Worm (Caenorhabditis elegans) whole organism, L1 larva: ENCODE results near the gene rpc-11.

Experiments used
- C04F5.9 ChIP-seq: sonication (generic microtip); optimal IDR thresholded peaks from 2 replicates; lab custom pipeline; 2016; ENCODE audit warnings: missing genetic modification characterization, missing compliant biosample characterization
- ceh-8 ChIP-seq: fragments of 200-800 bp; sonication (Bioruptor generic); optimal IDR thresholded peaks from 2 replicates; lab custom pipeline; 2018; ENCODE audit warnings: mild to moderate bottlenecking, missing genetic modification characterization, moderate library complexity, missing compliant biosample characterization
- ces-1 ChIP-seq: fragments of 150-350 bp; optimal IDR thresholded peaks from 2 replicates; lab custom pipeline; 2014; ENCODE audit warnings: missing biosample characterization, missing genetic modification reagents, missing genetic modification characterization
- egl-27 ChIP-seq, 2 experiments: fragments of 150-350 bp in 1 of 2; sonication (generic microtip); optimal IDR thresholded peaks; 3 replicates each; lab custom pipeline; 2017 to 2018; ENCODE audit warnings: missing biosample characterization in 2 of 2, missing genetic modification characterization in 2 of 2, missing genetic modification reagents in 2 of 2
- jun-1 ChIP-seq: fragments of 150-350 bp; optimal IDR thresholded peaks from 2 replicates; lab custom pipeline; 2014; ENCODE audit warnings: missing biosample characterization, missing genetic modification reagents, missing genetic modification characterization
- mdl-1 ChIP-seq, 2 experiments: fragments of 150-350 bp; optimal IDR thresholded peaks; 2 replicates each; lab custom pipeline; 2014 to 2017; ENCODE audit warnings: missing biosample characterization in 2 of 2, missing genetic modification characterization in 2 of 2, inconsistent platforms in 1 of 2
- nhr-237 ChIP-seq: fragments of 150-350 bp; optimal IDR thresholded peaks from 2 replicates; lab custom pipeline; 2014; ENCODE audit warnings: missing biosample characterization, missing genetic modification characterization
- nhr-77 ChIP-seq: fragments of 150-350 bp; optimal IDR thresholded peaks from 2 replicates; lab custom pipeline; 2014; ENCODE audit warnings: missing biosample characterization, missing genetic modification characterization
- sox-4 ChIP-seq: sonication (generic microtip); optimal IDR thresholded peaks from 2 replicates; lab custom pipeline; 2016; ENCODE audit warnings: missing genetic modification characterization, missing compliant biosample characterization
- swsn-7 ChIP-seq: sonication (generic microtip); optimal IDR thresholded peaks from 2 replicates; lab custom pipeline; 2016; ENCODE audit warnings: missing genetic modification characterization, missing compliant biosample characterization
- unc-62 ChIP-seq: fragments of 150-350 bp; optimal IDR thresholded peaks from 2 replicates; lab custom pipeline; 2014; ENCODE audit warnings: missing biosample characterization, missing genetic modification reagents, missing genetic modification characterization
- unc-86 ChIP-seq: sonication (generic microtip); optimal IDR thresholded peaks from 2 replicates; lab custom pipeline; 2016; ENCODE audit warnings: missing genetic modification characterization, missing compliant biosample characterization
- unc-98 ChIP-seq: fragments of 200-800 bp; sonication (Bioruptor generic); IDR thresholded peaks from 2 replicates; pipeline ENCODE4 v1.3.6; 2022; ENCODE audit warnings: missing genetic modification characterization, missing compliant biosample characterization
- ztf-4 ChIP-seq: fragments of 150-350 bp; optimal IDR thresholded peaks from 2 replicates; lab custom pipeline; 2014; ENCODE audit warnings: missing biosample characterization, missing genetic modification characterization

DNA sequence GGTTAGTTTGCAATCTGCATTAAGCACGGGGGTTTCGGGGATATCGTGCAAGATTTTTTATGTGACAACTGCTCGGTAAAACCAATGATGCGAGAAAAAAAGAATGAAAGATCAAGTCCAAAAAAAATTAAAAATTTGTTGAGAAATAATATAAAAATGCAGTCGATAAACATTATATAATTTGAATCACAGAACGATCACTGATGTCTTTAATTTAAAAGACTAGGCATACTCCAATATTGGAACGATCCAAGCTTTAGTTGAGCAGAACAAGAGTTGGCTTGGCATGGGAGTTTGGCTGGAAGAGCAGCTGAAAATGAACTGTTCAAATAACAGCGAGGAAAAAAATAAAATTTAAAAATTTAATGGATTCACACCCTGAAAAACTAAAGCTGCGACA lies 17.4 kb upstream of the rpc-11 start, which contains the start of gene clec-171:
- TF ChIP-seq ces-1 (GFP tag; lab: Kevin White, UChicago): no peak
- TF ChIP-seq ceh-8 (GFP tag; lab: Kevin White, UChicago): no peak
- TF ChIP-seq nhr-237 (tag; lab: Kevin White, UChicago): no peak
- no peak for TF ChIP-seq ztf-4 (tag; lab: Kevin White, UChicago)
- no peak for TF ChIP-seq nhr-77
- no peak for TF ChIP-seq C04F5.9 (tag; lab: Kevin White, UChicago)
- no peak for TF ChIP-seq unc-98 (GFP tag; lab: Robert Waterston, UW)
- TF ChIP-seq egl-27 (tag; optimal IDR thresholded peaks at IDR 0.05; lab: Kevin White, UChicago): no peak
- no peak for TF ChIP-seq unc-86 (tag; lab: Kevin White, UChicago)
- TF ChIP-seq unc-62 (GFP tag; lab: Kevin White, UChicago): no peak
- no peak for TF ChIP-seq jun-1
- no peak for TF ChIP-seq swsn-7 (tag; lab: Kevin White, UChicago)
- no peak for TF ChIP-seq sox-4
- TF ChIP-seq mdl-1 (tag; optimal IDR thresholded peaks at IDR 0.05; lab: Kevin White, UChicago): no peak
